Worm (Caenorhabditis elegans): Measurements from ENCODE around the gene F42C5.6.

- TF ChIP-seq lsy-2 (tag; optimal IDR thresholded peaks at IDR 0.05) (no peak), bed-3 (GFP tag; optimal IDR thresholded peaks at IDR 0.05) (no peak), ztf-11 (tag; optimal IDR thresholded peaks at IDR 0.05) (no peak), lin-13 (tag; optimal IDR thresholded peaks at IDR 0.05) (no peak), nhr-76 (tag; optimal IDR thresholded peaks at IDR 0.05) (no peak), mls-2 (tag; optimal IDR thresholded peaks at IDR 0.05) (no peak), snpc-4 (tag; optimal IDR thresholded peaks at IDR 0.05) (no peak), nhr-12 (tag; optimal IDR thresholded peaks at IDR 0.05) (no peak), mep-1 (tag; optimal IDR thresholded peaks at IDR 0.05) (no peak), pha-4 (tag; optimal IDR thresholded peaks at IDR 0.05) (no peak), M03D4.4 (tag; optimal IDR thresholded peaks at IDR 0.05) (no peak), ceh-39 (tag; optimal IDR thresholded peaks at IDR 0.05) (no peak), mab-5 (tag; optimal IDR thresholded peaks at IDR 0.05) (no peak), nhr-28 (tag; optimal IDR thresholded peaks at IDR 0.05) (no peak)
Observed at ce11 chrIV:7282957-7283356, 25.9 kb downstream of the F42C5.6 start, which contains the start of gene C06E4.1.

Data from whole organism, mixed stage, embryonic.